Worm (Caenorhabditis elegans) whole organism, late embryonic: ENCODE data around the gene ocr-2.

Source experiments
- C38D4.7 ChIP-seq: fragments of 200-800 bp; sonication (Bioruptor generic); optimal IDR thresholded peaks from 2 replicates; lab custom pipeline; 2018; ENCODE audit warnings: mild to moderate bottlenecking, missing genetic modification characterization, moderate library complexity, missing compliant biosample characterization
- F13H6.1 ChIP-seq: sonication (generic microtip); optimal IDR thresholded peaks from 2 replicates; lab custom pipeline; 2016; ENCODE audit warnings: missing genetic modification characterization, missing compliant biosample characterization
- K02D7.2 ChIP-seq: sonication (generic microtip); optimal IDR thresholded peaks from 2 replicates; lab custom pipeline; 2017; ENCODE audit warnings: mild to moderate bottlenecking, missing genetic modification characterization, missing compliant biosample characterization
- K09A11.1 ChIP-seq: sonication (generic microtip); optimal IDR thresholded peaks from 2 replicates; lab custom pipeline; 2017; ENCODE audit warnings: antibody characterized with exemption, mild to moderate bottlenecking, missing genetic modification characterization, missing compliant biosample characterization; ENCODE audit not compliant: insufficient read depth
- T23F11.4 ChIP-seq: fragments of 200-800 bp; sonication (Bioruptor generic); optimal IDR thresholded peaks from 2 replicates; lab custom pipeline; 2018; ENCODE audit warnings: mild to moderate bottlenecking, missing genetic modification characterization, missing compliant biosample characterization
- ceh-14 ChIP-seq: sonication (generic microtip); optimal IDR thresholded peaks from 2 replicates; lab custom pipeline; 2016; ENCODE audit warnings: missing genotype, missing genetic modification characterization, missing compliant biosample characterization
- ceh-2 ChIP-seq: sonication (generic microtip); optimal IDR thresholded peaks from 2 replicates; lab custom pipeline; 2016; ENCODE audit warnings: missing genotype, missing genetic modification characterization, missing compliant biosample characterization
- ceh-24 ChIP-seq: sonication (generic microtip); optimal IDR thresholded peaks from 2 replicates; lab custom pipeline; 2016; ENCODE audit warnings: mild to moderate bottlenecking, missing genetic modification characterization, missing compliant biosample characterization
- ceh-30 ChIP-seq: fragments of 150-350 bp; optimal IDR thresholded peaks from 2 replicates; lab custom pipeline; 2014; ENCODE audit warnings: missing biosample characterization, missing genetic modification characterization
- ceh-31 ChIP-seq: sonication (generic microtip); optimal IDR thresholded peaks from 2 replicates; lab custom pipeline; 2016; ENCODE audit warnings: missing genetic modification characterization, missing compliant biosample characterization
- ceh-45 ChIP-seq: fragments of 200-800 bp; sonication (Bioruptor generic); IDR thresholded peaks from 2 replicates; pipeline ENCODE4 v1.3.6; 2022; ENCODE audit warnings: missing genetic modification reagents, missing genetic modification characterization, missing compliant biosample characterization
- ceh-6 ChIP-seq: fragments of 200-800 bp; sonication (Bioruptor generic); optimal IDR thresholded peaks from 2 replicates; lab custom pipeline; 2018; ENCODE audit warnings: mild to moderate bottlenecking, missing genetic modification characterization, missing compliant biosample characterization
- ceh-9 ChIP-seq: sonication (generic microtip); optimal IDR thresholded peaks from 2 replicates; lab custom pipeline; 2016; ENCODE audit warnings: mild to moderate bottlenecking, missing genetic modification characterization, inconsistent platforms, missing compliant biosample characterization
- dmd-4 ChIP-seq: sonication (generic microtip); optimal IDR thresholded peaks from 2 replicates; lab custom pipeline; 2016; ENCODE audit warnings: borderline replicate concordance, missing genetic modification characterization, missing compliant biosample characterization
- dve-1 ChIP-seq: sonication (generic microtip); optimal IDR thresholded peaks from 2 replicates; lab custom pipeline; 2017; ENCODE audit warnings: antibody characterized with exemption, mild to moderate bottlenecking, missing genetic modification characterization, missing compliant biosample characterization
- elt-2 ChIP-seq: sonication (generic microtip); optimal IDR thresholded peaks from 2 replicates; lab custom pipeline; 2016; ENCODE audit warnings: missing genetic modification reagents, missing genetic modification characterization, missing compliant biosample characterization
- eyg-1 ChIP-seq: sonication (generic microtip); optimal IDR thresholded peaks from 2 replicates; lab custom pipeline; 2016; ENCODE audit warnings: missing genotype, missing genetic modification characterization, missing compliant biosample characterization
- fkh-10 ChIP-seq: fragments of 150-350 bp; optimal IDR thresholded peaks from 2 replicates; lab custom pipeline; 2014; ENCODE audit warnings: missing biosample characterization, missing genetic modification reagents, missing genetic modification characterization
- fkh-6 ChIP-seq: sonication (generic microtip); optimal IDR thresholded peaks from 2 replicates; lab custom pipeline; 2016; ENCODE audit warnings: missing genetic modification characterization, missing compliant biosample characterization
- gmeb-2 ChIP-seq: sonication (generic microtip); optimal IDR thresholded peaks from 2 replicates; lab custom pipeline; 2016; ENCODE audit warnings: missing genetic modification characterization, inconsistent platforms, missing compliant biosample characterization
- hlh-13 ChIP-seq: fragments of 200-800 bp; sonication (Bioruptor generic); optimal IDR thresholded peaks from 2 replicates; lab custom pipeline; 2018; ENCODE audit warnings: mild to moderate bottlenecking, missing genetic modification characterization, missing compliant biosample characterization
- hlh-30 ChIP-seq: sonication (generic microtip); optimal IDR thresholded peaks from 2 replicates; lab custom pipeline; 2017; ENCODE audit warnings: antibody characterized with exemption, missing genetic modification characterization, missing compliant biosample characterization; ENCODE audit not compliant: insufficient read depth
- hlh-6 ChIP-seq: sonication (generic microtip); optimal IDR thresholded peaks from 2 replicates; lab custom pipeline; 2016; ENCODE audit warnings: missing genotype, missing genetic modification characterization, missing compliant biosample characterization
- lin-11 ChIP-seq: fragments of 200-800 bp; sonication (Bioruptor generic); optimal IDR thresholded peaks from 2 replicates; lab custom pipeline; 2018; ENCODE audit warnings: mild to moderate bottlenecking, missing genetic modification characterization, missing compliant biosample characterization
- madf-2 ChIP-seq: sonication (generic microtip); optimal IDR thresholded peaks from 2 replicates; lab custom pipeline; 2017; ENCODE audit warnings: missing genetic modification characterization, missing compliant biosample characterization
- mec-3 ChIP-seq: sonication (generic microtip); optimal IDR thresholded peaks from 2 replicates; lab custom pipeline; 2016; ENCODE audit warnings: borderline replicate concordance, missing genetic modification characterization, missing compliant biosample characterization
- nfya-1 ChIP-seq: sonication (generic microtip); optimal IDR thresholded peaks from 2 replicates; lab custom pipeline; 2017; ENCODE audit warnings: missing genetic modification characterization, mild to moderate bottlenecking, missing compliant biosample characterization, antibody characterized with exemption, moderate library complexity
- nhr-11 ChIP-seq: fragments of 150-350 bp; optimal IDR thresholded peaks from 2 replicates; lab custom pipeline; 2014; ENCODE audit warnings: missing biosample characterization, missing genetic modification characterization
- npax-4 ChIP-seq: sonication (generic microtip); optimal IDR thresholded peaks from 2 replicates; lab custom pipeline; 2016; ENCODE audit warnings: missing genetic modification characterization, missing compliant biosample characterization
- pag-3 ChIP-seq: sonication (generic microtip); optimal IDR thresholded peaks from 2 replicates; lab custom pipeline; 2016; ENCODE audit warnings: missing compliant biosample characterization, missing genetic modification characterization, borderline replicate concordance
- pha-4 ChIP-seq: fragments of 150-350 bp; optimal IDR thresholded peaks from 2 replicates; lab custom pipeline; 2018; ENCODE audit warnings: missing biosample characterization, missing genetic modification reagents, missing genetic modification characterization
- pqm-1 ChIP-seq: sonication (generic microtip); optimal IDR thresholded peaks from 2 replicates; lab custom pipeline; 2016; ENCODE audit warnings: missing genetic modification characterization, missing compliant biosample characterization
- pros-1 ChIP-seq: fragments of 150-350 bp; optimal IDR thresholded peaks from 2 replicates; lab custom pipeline; 2014; ENCODE audit warnings: missing biosample characterization, missing genetic modification reagents, missing genetic modification characterization
- tbx-2 ChIP-seq: sonication (generic microtip); optimal IDR thresholded peaks from 2 replicates; lab custom pipeline; 2016; ENCODE audit warnings: missing genetic modification characterization, missing compliant biosample characterization
- tbx-7 ChIP-seq: sonication (generic microtip); optimal IDR thresholded peaks from 2 replicates; lab custom pipeline; 2016; ENCODE audit warnings: missing genotype, missing genetic modification characterization, missing compliant biosample characterization
- unc-55 ChIP-seq: sonication (generic microtip); optimal IDR thresholded peaks from 2 replicates; lab custom pipeline; 2017; ENCODE audit warnings: missing biosample characterization, missing genetic modification reagents, missing genetic modification characterization
- unc-86 ChIP-seq: sonication (generic microtip); optimal IDR thresholded peaks from 2 replicates; lab custom pipeline; 2016; ENCODE audit warnings: missing genetic modification characterization, missing compliant biosample characterization
- zip-5 ChIP-seq: sonication (generic microtip); optimal IDR thresholded peaks from 2 replicates; lab custom pipeline; 2016; ENCODE audit warnings: missing genetic modification characterization, missing compliant biosample characterization

Gene ocr-2

ce11 chrIV:8223055-8223454, 3.2 kb upstream of the ocr-2 start:
- no peak for TF ChIP-seq pag-3
- no peak for TF ChIP-seq K02D7.2 (tag; lab: Kevin White, UChicago)
- TF ChIP-seq nfya-1 (tag; lab: Kevin White, UChicago): no peak
- TF ChIP-seq npax-4 (tag; lab: Kevin White, UChicago): no peak
- TF ChIP-seq unc-86 (tag; lab: Kevin White, UChicago): no peak
- TF ChIP-seq hlh-6 (tag; lab: Kevin White, UChicago): no peak

ce11 chrIV:8221946-8222345, 2.1 kb upstream of the ocr-2 start, which contains the start of gene gpx-6:
Gene gpx-6, plus strand, starts transcription at chrIV:8222202.
- TF ChIP-seq ceh-24 (tag; lab: Kevin White, UChicago): no peak
- TF ChIP-seq hlh-13 (GFP tag; lab: Kevin White, UChicago): no peak
- TF ChIP-seq dmd-4 (tag; lab: Kevin White, UChicago): no peak
- TF ChIP-seq dve-1: no peak
- no peak for TF ChIP-seq pros-1 (tag; lab: Kevin White, UChicago)
- no peak for TF ChIP-seq F13H6.1 (tag; lab: Kevin White, UChicago)
- TF ChIP-seq ceh-14 (tag; lab: Kevin White, UChicago): no peak
- no peak for TF ChIP-seq tbx-2 (tag; lab: Kevin White, UChicago)
- TF ChIP-seq fkh-10: no peak
- TF ChIP-seq ceh-31: no peak
- no peak for TF ChIP-seq pag-3
- TF ChIP-seq madf-2 (tag; lab: Kevin White, UChicago): no peak
- TF ChIP-seq tbx-7: no peak
- no peak for TF ChIP-seq nhr-11 (tag; lab: Kevin White, UChicago)
- no peak for TF ChIP-seq ceh-2
- no peak for TF ChIP-seq ceh-9 (tag; lab: Kevin White, UChicago)
- TF ChIP-seq ceh-6: no peak
- TF ChIP-seq gmeb-2: no peak
- no peak for TF ChIP-seq K09A11.1 (tag; lab: Kevin White, UChicago)

- no peak for TF ChIP-seq pqm-1
- no peak for TF ChIP-seq C38D4.7
- TF ChIP-seq F13H6.1 (tag; lab: Kevin White, UChicago): no peak
- TF ChIP-seq eyg-1 (tag; lab: Kevin White, UChicago): no peak
- TF ChIP-seq lin-11 (tag; lab: Kevin White, UChicago): no peak
- TF ChIP-seq mec-3 (tag; lab: Kevin White, UChicago): no peak
- no peak for TF ChIP-seq nfya-1 (tag; lab: Kevin White, UChicago)
Measured at ce11 chrIV:8211747-8212146, 8.1 kb downstream of the ocr-2 start, which contains the start of gene C07G1.7. Gene C07G1.7, minus strand, starts transcription at chrIV:8211847.

DNA sequence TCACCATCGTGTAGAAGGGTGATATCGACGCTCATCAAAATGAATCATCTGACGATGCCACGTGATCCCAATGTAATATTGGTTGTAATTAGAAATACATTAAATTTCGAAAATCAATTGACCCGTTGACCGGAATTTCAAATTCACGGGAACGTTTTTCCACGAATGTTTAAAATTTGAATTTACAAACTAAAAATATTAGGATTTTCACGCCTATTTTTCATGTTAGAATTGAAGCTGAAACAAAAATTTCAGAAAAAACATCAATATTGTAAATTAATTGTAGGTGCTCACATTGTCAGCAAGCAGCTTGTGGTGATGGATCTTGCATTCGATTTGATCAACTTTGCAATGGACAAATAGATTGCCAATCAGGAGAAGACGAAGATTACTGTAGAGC, 9.6 kb downstream of the ocr-2 start, which contains the start of gene C07G1.6:
TSS of gene C07G1.6 (minus strand) at position 101 of the 400 bp plus-strand sequence.
- TF ChIP-seq fkh-6 (tag; lab: Kevin White, UChicago) (no peak), unc-55 (GFP tag; lab: Kevin White, UChicago) (no peak), ceh-30 (tag; lab: Kevin White, UChicago) (no peak), gmeb-2 (no peak), tbx-2 (tag; lab: Kevin White, UChicago) (no peak), pha-4 (no peak), ceh-45 (GFP tag; lab: Robert Waterston, UW) (no peak), elt-2 (no peak), T23F11.4 (GFP tag; lab: Kevin White, UChicago) (no peak), eyg-1 (tag; lab: Kevin White, UChicago) (no peak), zip-5 (no peak), tbx-7 (no peak), hlh-30 (no peak)
